Fruit fly (Drosophila melanogaster) Kc167 (cell line): ENCODE measurements around the gene CG13795.

Source experiments
- Myc ChIP-seq: fragments of >200 bp; optimal IDR thresholded peaks from 2 replicates; lab custom pipeline; 2017; ENCODE audit warnings: missing external identifiers
- Sin3A ChIP-seq: fragments of >200 bp; optimal IDR thresholded peaks from 2 replicates; lab custom pipeline; 2018; ENCODE audit warnings: missing external identifiers
- h ChIP-seq: fragments of >200 bp; optimal IDR thresholded peaks from 3 replicates; lab custom pipeline; 2018; ENCODE audit warnings: missing external identifiers
- insv ChIP-seq: fragments of >200 bp; optimal IDR thresholded peaks from 3 replicates; lab custom pipeline; 2018; ENCODE audit warnings: missing external identifiers
- psq ChIP-seq: fragments of >200 bp; optimal IDR thresholded peaks from 2 replicates; lab custom pipeline; 2017; ENCODE audit warnings: missing external identifiers
- ttk ChIP-seq: sonication (Bioruptor generic); optimal IDR thresholded peaks from 2 replicates; lab custom pipeline; 2017; ENCODE audit warnings: missing external identifiers

dm6 chr2L:7710580-7710979, 15.5 kb downstream of the CG13795 start, which contains the start of gene Ntl:
- TF ChIP-seq insv (no peak), h (lab: Kevin White, UChicago) (no peak), ttk (no peak), Sin3A (lab: Kevin White, UChicago) (no peak), psq (lab: Kevin White, UChicago) (no peak), Myc (lab: Kevin White, UChicago) (no peak)
